Worm (Caenorhabditis elegans) whole organism, midembryonic: ENCODE measurements around the gene cpf-1.

ENCODE experiments used
- T22C8.4 ChIP-seq: fragments of 200-800 bp; sonication (Bioruptor generic); IDR thresholded peaks from 2 replicates; pipeline ENCODE4 v1.3.6; 2022; ENCODE audit warnings: missing genetic modification characterization, missing compliant biosample characterization
- flt-1 ChIP-seq: fragments of 200-800 bp; sonication (Bioruptor generic); IDR thresholded peaks from 2 replicates; pipeline ENCODE4 v1.3.6; 2022; ENCODE audit warnings: missing genetic modification characterization, missing compliant biosample characterization
- ref-1 ChIP-seq: fragments of 200-800 bp; sonication (Bioruptor generic); conservative IDR thresholded peaks from 2 replicates; pipeline ENCODE4 v1.3.6; 2022; ENCODE audit warnings: missing genetic modification reagents, missing genetic modification characterization, missing compliant biosample characterization

DNA sequence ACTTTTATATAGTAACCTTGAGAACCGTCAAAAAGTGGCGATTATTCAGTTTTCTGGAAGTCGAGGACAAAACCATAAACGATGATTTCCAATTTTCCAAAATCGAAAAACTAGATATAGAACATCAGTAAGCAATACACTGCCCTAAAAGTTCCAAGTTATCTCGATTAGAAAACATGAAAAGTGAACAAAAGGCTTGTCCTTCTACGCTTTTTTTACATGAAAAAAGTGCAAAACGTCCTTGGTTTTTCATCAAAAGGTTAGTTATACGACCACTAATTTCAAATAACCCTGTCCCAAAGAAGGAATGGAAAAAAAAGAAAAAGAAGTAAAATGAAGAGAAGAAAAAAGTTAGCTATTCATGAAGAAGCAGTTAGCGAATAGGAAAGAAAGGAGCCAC is 16.3 kb downstream of the cpf-1 start:
- TF ChIP-seq T22C8.4 (GFP tag; lab: Robert Waterston, UW) (no peak), flt-1 (GFP tag; lab: Robert Waterston, UW) (no peak), ref-1 (GFP tag; lab: Robert Waterston, UW) (no peak)
